Fruit fly (Drosophila melanogaster): ENCODE data around the gene CG11537.

CG11537 gene

DNA sequence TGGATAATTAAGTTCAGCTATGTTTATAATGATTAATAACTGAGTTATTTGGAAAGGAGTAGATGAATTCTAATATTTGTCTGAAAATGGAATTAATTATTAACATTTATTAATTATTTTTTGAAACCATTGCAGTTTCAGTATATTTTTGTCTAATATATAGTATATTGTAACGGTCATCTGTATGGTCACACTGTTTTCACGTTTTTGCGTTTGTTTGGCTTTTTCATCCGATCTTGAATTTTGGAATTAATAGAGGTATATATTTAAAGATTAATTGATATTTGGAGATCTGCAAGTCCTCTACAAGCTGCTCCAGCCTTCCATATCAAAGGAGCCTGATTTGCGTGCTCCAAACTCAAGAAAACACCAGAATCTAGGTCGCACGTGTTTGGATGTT lies 25.9 kb upstream of the CG11537 start, which contains the start of the genes CG32278 and CG32281 (continued):
- TF ChIP-seq gsb (GFP tag; IDR thresholded peaks at IDR 0.05): no peak

DNA sequence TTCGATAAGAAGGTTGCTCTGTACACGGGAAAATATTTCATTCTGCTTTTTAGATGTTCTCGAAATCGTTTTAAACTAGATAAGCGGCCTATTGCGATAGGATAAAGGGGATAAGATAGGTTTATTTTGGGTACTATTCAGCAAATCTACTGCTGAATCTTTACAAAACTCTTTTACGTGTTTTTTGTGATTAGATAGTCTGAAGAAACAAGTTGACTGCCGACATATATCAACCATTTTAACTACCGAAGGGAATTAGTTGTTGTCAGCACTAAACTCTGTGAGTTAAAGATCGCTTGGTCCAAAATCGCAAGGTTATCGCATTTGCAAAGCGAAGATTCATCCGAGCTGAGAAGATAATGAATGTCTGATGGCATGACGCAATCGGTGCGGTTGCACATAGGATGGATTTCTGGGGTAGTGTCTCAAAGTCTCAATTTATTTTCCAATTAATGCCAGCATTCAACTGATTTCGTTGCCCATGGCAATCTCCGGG lies 23.0 kb upstream of the CG11537 start, which contains the start of gene Asciz:
TSS of gene Asciz (minus strand) at position 51 of the 496 bp plus-strand sequence.
- TF ChIP-seq nau (GFP tag; optimal IDR thresholded peaks at IDR 0.05) (no peak), Rfx (GFP tag; IDR thresholded peaks at IDR 0.05) (peak; percentile 28; the same call in 1 of the 2 replicates), CG12391 (tag; optimal IDR thresholded peaks at IDR 0.05) (no peak), CG15479 (GFP tag; optimal IDR thresholded peaks at IDR 0.05) (peak; percentile 4), sens-2 (GFP tag; IDR thresholded peaks at IDR 0.05) (no peak), Dek (tag; optimal IDR thresholded peaks at IDR 0.05) (no peak), jigr1 (GFP tag; IDR thresholded peaks at IDR 0.05) (no peak)

DNA sequence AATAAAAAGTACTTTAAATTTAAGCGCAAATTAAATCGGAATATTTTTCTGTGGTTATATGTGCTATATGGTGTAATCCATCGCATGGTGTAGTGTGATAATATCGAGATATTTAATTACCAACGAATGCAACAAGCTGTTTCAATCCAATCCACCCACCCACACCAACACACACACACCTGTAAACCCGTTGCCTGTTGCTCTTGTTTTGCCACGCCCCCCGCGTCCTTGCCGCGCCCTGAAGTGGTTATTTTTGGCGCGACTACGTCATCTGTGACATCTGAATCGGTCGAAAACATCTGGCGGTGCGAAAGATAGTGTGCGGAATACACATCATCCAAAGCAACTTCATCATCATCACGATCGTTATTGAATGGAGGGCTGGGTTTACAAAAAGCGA lies 22.1 kb upstream of the CG11537 start:
- TF ChIP-seq hkb (optimal IDR thresholded peaks at IDR 0.05) (no peak), hkb (GFP tag; IDR thresholded peaks at IDR 0.05) (no peak), CG31365 (tag; optimal IDR thresholded peaks at IDR 0.05) (no peak), CG2889 (GFP tag; IDR thresholded peaks at IDR 0.05) (no peak), kah (GFP tag; optimal IDR thresholded peaks at IDR 0.05) (peak; percentile 61), CG8765 (GFP tag; IDR thresholded peaks at IDR 0.05) (no peak), HLHmδ (GFP tag; optimal IDR thresholded peaks at IDR 0.05) (no peak), CG34422 (GFP tag; IDR thresholded peaks at IDR 0.05) (no peak), BtbVII (GFP tag; optimal IDR thresholded peaks at IDR 0.05) (no peak), tup (GFP tag; optimal IDR thresholded peaks at IDR 0.05) (no peak), sens (GFP tag) (no peak), Vsx1 (GFP tag; optimal IDR thresholded peaks at IDR 0.05) (no peak), NfI (GFP tag; optimal IDR thresholded peaks at IDR 0.05) (no peak), cg (GFP tag; optimal IDR thresholded peaks at IDR 0.05) (peak; percentile 54), twi (tag; optimal IDR thresholded peaks at IDR 0.05) (peak; percentile 56), slp2 (GFP tag; optimal IDR thresholded peaks at IDR 0.05) (no peak), ftz-f1 (GFP tag; optimal IDR thresholded peaks at IDR 0.05) (peak; percentile 52), CG12744 (GFP tag; optimal IDR thresholded peaks at IDR 0.05) (no peak), mld (GFP tag; IDR thresholded peaks at IDR 0.05; ENCODE audit: partially characterized antibody) (no peak), tll (GFP tag; optimal IDR thresholded peaks at IDR 0.05) (no peak), CG4360 (GFP tag; IDR thresholded peaks at IDR 0.05) (no peak), fd96Cb (tag; optimal IDR thresholded peaks at IDR 0.05) (no peak), CG34376 (GFP tag; optimal IDR thresholded peaks at IDR 0.05) (peak; percentile 26), CG10321 (GFP tag; IDR thresholded peaks at IDR 0.05) (no peak), bcd (GFP tag; optimal IDR thresholded peaks at IDR 0.05) (no peak), cato (GFP tag; optimal IDR thresholded peaks at IDR 0.05; ENCODE audit: borderline replicate concordance) (no peak), sr (GFP tag; IDR thresholded peaks at IDR 0.05) (0 out of 3 replicates have a peak, but pooled peaks have one; percentile 29), CG18764 (GFP tag; optimal IDR thresholded peaks at IDR 0.05) (no peak), CG3065 (GFP tag; optimal IDR thresholded peaks at IDR 0.05) (peak; percentile 85), CG14965 (GFP tag; optimal IDR thresholded peaks at IDR 0.05; ENCODE audit: borderline replicate concordance) (no peak), CG9876 (GFP tag; optimal IDR thresholded peaks at IDR 0.05) (no peak), crol (GFP tag; IDR thresholded peaks at IDR 0.05) (peak; percentile 66), CoRest (tag; optimal IDR thresholded peaks at IDR 0.05) (no peak), rib (GFP tag; IDR thresholded peaks at IDR 0.05) (0 out of 2 replicates have a peak, but pooled peaks have one; percentile 9), gt (GFP tag; IDR thresholded peaks at IDR 0.05) (no peak), Fer3 (tag; optimal IDR thresholded peaks at IDR 0.05) (no peak), ac (GFP tag; optimal IDR thresholded peaks at IDR 0.05) (no peak), Abd-B (GFP tag; optimal IDR thresholded peaks at IDR 0.05) (no peak), run (tag; optimal IDR thresholded peaks at IDR 0.05) (no peak), Hr51 (GFP tag; optimal IDR thresholded peaks at IDR 0.05) (no peak)

Data from whole organism, embryonic.